Worm (Caenorhabditis elegans) whole organism, late embryonic: ENCODE results near the gene hmg-1.1.

Source experiments
- C08G9.2 ChIP-seq: sonication (generic microtip); optimal IDR thresholded peaks from 2 replicates; lab custom pipeline; 2016; ENCODE audit warnings: mild to moderate bottlenecking, missing genetic modification characterization, moderate library complexity, missing compliant biosample characterization
- K02D7.2 ChIP-seq: sonication (generic microtip); optimal IDR thresholded peaks from 2 replicates; lab custom pipeline; 2017; ENCODE audit warnings: mild to moderate bottlenecking, missing genetic modification characterization, missing compliant biosample characterization
- K09A11.1 ChIP-seq: sonication (generic microtip); optimal IDR thresholded peaks from 2 replicates; lab custom pipeline; 2017; ENCODE audit warnings: antibody characterized with exemption, mild to moderate bottlenecking, missing genetic modification characterization, missing compliant biosample characterization; ENCODE audit not compliant: insufficient read depth
- T23F11.4 ChIP-seq: fragments of 200-800 bp; sonication (Bioruptor generic); optimal IDR thresholded peaks from 2 replicates; lab custom pipeline; 2018; ENCODE audit warnings: mild to moderate bottlenecking, missing genetic modification characterization, missing compliant biosample characterization
- ceh-14 ChIP-seq: sonication (generic microtip); optimal IDR thresholded peaks from 2 replicates; lab custom pipeline; 2016; ENCODE audit warnings: missing genotype, missing genetic modification characterization, missing compliant biosample characterization
- ceh-18 ChIP-seq: sonication (generic microtip); optimal IDR thresholded peaks from 2 replicates; lab custom pipeline; 2016; ENCODE audit warnings: missing genetic modification characterization, missing compliant biosample characterization
- ceh-19 ChIP-seq: fragments of 200-800 bp; sonication (Bioruptor generic); optimal IDR thresholded peaks from 2 replicates; lab custom pipeline; 2018; ENCODE audit warnings: mild to moderate bottlenecking, missing genetic modification characterization, missing compliant biosample characterization
- ceh-22 ChIP-seq: sonication (generic microtip); optimal IDR thresholded peaks from 2 replicates; lab custom pipeline; 2017; ENCODE audit warnings: missing biosample characterization, missing genetic modification characterization
- ceh-24 ChIP-seq: sonication (generic microtip); optimal IDR thresholded peaks from 2 replicates; lab custom pipeline; 2016; ENCODE audit warnings: mild to moderate bottlenecking, missing genetic modification characterization, missing compliant biosample characterization
- ceh-30 ChIP-seq: fragments of 150-350 bp; optimal IDR thresholded peaks from 2 replicates; lab custom pipeline; 2014; ENCODE audit warnings: missing biosample characterization, missing genetic modification characterization
- ceh-31 ChIP-seq: sonication (generic microtip); optimal IDR thresholded peaks from 2 replicates; lab custom pipeline; 2016; ENCODE audit warnings: missing genetic modification characterization, missing compliant biosample characterization
- ceh-34 ChIP-seq: sonication (generic microtip); optimal IDR thresholded peaks from 2 replicates; lab custom pipeline; 2016; ENCODE audit warnings: mild to moderate bottlenecking, missing genetic modification characterization, missing compliant biosample characterization
- ceh-45 ChIP-seq: fragments of 200-800 bp; sonication (Bioruptor generic); IDR thresholded peaks from 2 replicates; pipeline ENCODE4 v1.3.6; 2022; ENCODE audit warnings: missing genetic modification reagents, missing genetic modification characterization, missing compliant biosample characterization
- ceh-48 ChIP-seq: sonication (generic microtip); optimal IDR thresholded peaks from 2 replicates; lab custom pipeline; 2016; ENCODE audit warnings: missing genetic modification characterization, inconsistent platforms, missing compliant biosample characterization
- ceh-9 ChIP-seq: sonication (generic microtip); optimal IDR thresholded peaks from 2 replicates; lab custom pipeline; 2016; ENCODE audit warnings: mild to moderate bottlenecking, missing genetic modification characterization, inconsistent platforms, missing compliant biosample characterization
- che-1 ChIP-seq: sonication (generic microtip); optimal IDR thresholded peaks from 2 replicates; lab custom pipeline; 2016; ENCODE audit warnings: mild to moderate bottlenecking, missing genetic modification characterization, missing compliant biosample characterization
- dve-1 ChIP-seq: sonication (generic microtip); optimal IDR thresholded peaks from 2 replicates; lab custom pipeline; 2017; ENCODE audit warnings: antibody characterized with exemption, mild to moderate bottlenecking, missing genetic modification characterization, missing compliant biosample characterization
- ets-4 ChIP-seq: sonication (generic microtip); optimal IDR thresholded peaks from 2 replicates; lab custom pipeline; 2016; ENCODE audit warnings: missing genetic modification characterization, missing compliant biosample characterization
- fkh-10 ChIP-seq: fragments of 150-350 bp; optimal IDR thresholded peaks from 2 replicates; lab custom pipeline; 2014; ENCODE audit warnings: missing biosample characterization, missing genetic modification reagents, missing genetic modification characterization
- fkh-6 ChIP-seq: sonication (generic microtip); optimal IDR thresholded peaks from 2 replicates; lab custom pipeline; 2016; ENCODE audit warnings: missing genetic modification characterization, missing compliant biosample characterization
- hlh-13 ChIP-seq: fragments of 200-800 bp; sonication (Bioruptor generic); optimal IDR thresholded peaks from 2 replicates; lab custom pipeline; 2018; ENCODE audit warnings: mild to moderate bottlenecking, missing genetic modification characterization, missing compliant biosample characterization
- hlh-15 ChIP-seq: sonication (generic microtip); optimal IDR thresholded peaks from 2 replicates; lab custom pipeline; 2016; ENCODE audit warnings: missing genetic modification characterization, missing compliant biosample characterization
- hlh-30 ChIP-seq: sonication (generic microtip); optimal IDR thresholded peaks from 2 replicates; lab custom pipeline; 2017; ENCODE audit warnings: antibody characterized with exemption, missing genetic modification characterization, missing compliant biosample characterization; ENCODE audit not compliant: insufficient read depth
- madf-2 ChIP-seq: sonication (generic microtip); optimal IDR thresholded peaks from 2 replicates; lab custom pipeline; 2017; ENCODE audit warnings: missing genetic modification characterization, missing compliant biosample characterization
- mec-3 ChIP-seq: sonication (generic microtip); optimal IDR thresholded peaks from 2 replicates; lab custom pipeline; 2016; ENCODE audit warnings: borderline replicate concordance, missing genetic modification characterization, missing compliant biosample characterization
- nfya-1 ChIP-seq: sonication (generic microtip); optimal IDR thresholded peaks from 2 replicates; lab custom pipeline; 2017; ENCODE audit warnings: missing genetic modification characterization, mild to moderate bottlenecking, missing compliant biosample characterization, antibody characterized with exemption, moderate library complexity
- nhr-232 ChIP-seq: sonication (generic microtip); optimal IDR thresholded peaks from 2 replicates; lab custom pipeline; 2016; ENCODE audit warnings: missing genetic modification characterization, missing compliant biosample characterization
- npax-4 ChIP-seq: sonication (generic microtip); optimal IDR thresholded peaks from 2 replicates; lab custom pipeline; 2016; ENCODE audit warnings: missing genetic modification characterization, missing compliant biosample characterization
- pros-1 ChIP-seq: fragments of 150-350 bp; optimal IDR thresholded peaks from 2 replicates; lab custom pipeline; 2014; ENCODE audit warnings: missing biosample characterization, missing genetic modification reagents, missing genetic modification characterization
- ref-2 ChIP-seq: sonication (generic microtip); optimal IDR thresholded peaks from 2 replicates; lab custom pipeline; 2016; ENCODE audit warnings: missing genetic modification characterization, missing compliant biosample characterization
- rnt-1 ChIP-seq: sonication (generic microtip); optimal IDR thresholded peaks from 2 replicates; lab custom pipeline; 2016; ENCODE audit warnings: missing genetic modification characterization, missing compliant biosample characterization
- sdc-2 ChIP-seq: sonication (generic microtip); optimal IDR thresholded peaks from 2 replicates; lab custom pipeline; 2016; ENCODE audit warnings: missing genotype, missing genetic modification characterization, missing compliant biosample characterization
- sox-2 ChIP-seq: fragments of 200-800 bp; sonication (Bioruptor generic); IDR thresholded peaks from 2 replicates; pipeline ENCODE4 v1.3.6; 2022; ENCODE audit warnings: missing genetic modification reagents, missing genetic modification characterization, missing compliant biosample characterization
- syd-9 ChIP-seq: sonication (generic microtip); optimal IDR thresholded peaks from 2 replicates; lab custom pipeline; 2016; ENCODE audit warnings: mild to moderate bottlenecking, missing genetic modification characterization, moderate library complexity, missing compliant biosample characterization
- tbx-2 ChIP-seq: sonication (generic microtip); optimal IDR thresholded peaks from 2 replicates; lab custom pipeline; 2016; ENCODE audit warnings: missing genetic modification characterization, missing compliant biosample characterization
- unc-3 ChIP-seq, 2 experiments: fragments of 200-800 bp in 1 of 2; sonication (Bioruptor generic) in 1 of 2; sonication (generic microtip) in 1 of 2; conservative IDR thresholded peaks in 1 of 2; optimal IDR thresholded peaks in 1 of 2; 2 replicates each; pipeline versions ENCODE4 v1.3.6 to Lab custom; 2016 to 2022; ENCODE audit warnings: missing compliant biosample characterization in 2 of 2, missing genetic modification characterization in 2 of 2, missing genetic modification reagents in 1 of 2
- unc-42 ChIP-seq: sonication (generic microtip); optimal IDR thresholded peaks from 2 replicates; lab custom pipeline; 2016; ENCODE audit warnings: missing genotype, missing genetic modification characterization, missing compliant biosample characterization
- unc-55 ChIP-seq: sonication (generic microtip); optimal IDR thresholded peaks from 2 replicates; lab custom pipeline; 2017; ENCODE audit warnings: missing biosample characterization, missing genetic modification reagents, missing genetic modification characterization
- zip-5 ChIP-seq: sonication (generic microtip); optimal IDR thresholded peaks from 2 replicates; lab custom pipeline; 2016; ENCODE audit warnings: missing genetic modification characterization, missing compliant biosample characterization
- ztf-16 ChIP-seq: sonication (generic microtip); optimal IDR thresholded peaks from 2 replicates; lab custom pipeline; 2017; ENCODE audit warnings: missing genetic modification characterization, missing compliant biosample characterization

hmg-1.1 gene

DNA sequence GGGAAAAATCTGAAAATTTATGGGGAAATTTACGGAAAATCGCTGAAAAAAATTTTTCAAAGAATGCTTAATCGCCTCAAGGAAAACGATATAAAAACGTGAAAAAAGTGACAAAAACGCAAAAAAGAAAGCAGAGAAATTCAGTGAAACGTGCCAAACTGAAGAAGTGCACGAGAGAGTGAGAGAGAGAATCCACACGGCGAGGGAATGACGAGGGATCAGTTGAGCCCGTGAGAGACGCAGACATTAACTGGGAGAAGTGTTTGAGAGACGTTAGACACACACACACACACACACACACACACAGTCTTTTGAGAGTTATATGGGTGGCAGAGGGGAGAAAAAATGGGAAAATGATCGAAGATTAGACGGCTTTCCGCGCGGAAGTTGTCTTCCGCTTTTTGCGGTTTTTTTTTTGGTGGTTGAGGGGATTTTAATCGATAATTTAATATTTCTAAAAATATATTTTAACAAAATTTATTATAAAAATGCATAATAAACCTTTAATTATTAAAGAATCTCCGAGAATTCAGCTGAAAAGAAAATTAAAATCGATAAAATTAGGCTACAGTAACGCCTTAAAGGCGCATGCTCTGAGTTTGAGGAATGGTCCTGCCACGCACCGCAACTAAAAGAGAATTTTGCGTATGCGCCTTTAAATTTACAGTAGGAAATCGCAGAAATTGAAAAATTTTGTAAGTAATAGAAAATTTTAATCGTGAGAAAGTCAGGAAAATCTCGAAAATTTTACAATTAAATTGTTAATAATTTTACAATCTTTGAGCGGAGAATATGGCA, 5.8 kb upstream of the hmg-1.1 start (continued):
- TF ChIP-seq ceh-34 (tag; lab: Kevin White, UChicago) (no peak), ceh-19 (GFP tag; lab: Kevin White, UChicago) (no peak), unc-55 (GFP tag; lab: Kevin White, UChicago) (peak; percentile 66), ref-2 (tag; lab: Kevin White, UChicago) (no peak), ceh-24 (tag; lab: Kevin White, UChicago) (no peak), nfya-1 (tag; lab: Kevin White, UChicago) (peak; percentile 62), T23F11.4 (GFP tag; lab: Kevin White, UChicago) (no peak), hlh-13 (GFP tag; lab: Kevin White, UChicago) (no peak), unc-42 (tag; lab: Kevin White, UChicago) (peak; percentile 4), sox-2 (no peak), syd-9 (tag; lab: Kevin White, UChicago) (no peak), hlh-15 (tag; lab: Kevin White, UChicago) (no peak), che-1 (tag; lab: Kevin White, UChicago) (no peak), ceh-18 (peak; percentile 22), rnt-1 (no peak), ceh-48 (tag; lab: Kevin White, UChicago) (no peak), pros-1 (tag; lab: Kevin White, UChicago) (no peak), nhr-232 (tag; lab: Kevin White, UChicago) (no peak), ceh-31 (peak; percentile 41), sdc-2 (tag; lab: Kevin White, UChicago) (no peak), ceh-22 (tag; lab: Kevin White, UChicago) (no peak), npax-4 (tag; lab: Kevin White, UChicago) (no peak), ceh-9 (no peak), ceh-14 (no peak), zip-5 (tag; lab: Kevin White, UChicago) (no peak), fkh-6 (tag; lab: Kevin White, UChicago) (no peak), mec-3 (tag; lab: Kevin White, UChicago) (no peak), unc-3 (GFP tag; conservative IDR thresholded peaks at IDR 0.05; lab: Robert Waterston, UW) (no peak), unc-3 (tag; optimal IDR thresholded peaks at IDR 0.05; lab: Kevin White, UChicago) (no peak), ets-4 (peak; percentile 37), ztf-16 (no peak), madf-2 (tag; lab: Kevin White, UChicago) (peak; percentile 58), ceh-30 (no peak), K02D7.2 (tag; lab: Kevin White, UChicago) (no peak), ceh-45 (GFP tag; lab: Robert Waterston, UW) (no peak), K09A11.1 (no peak), dve-1 (tag; lab: Kevin White, UChicago) (peak; percentile 33), fkh-10 (GFP tag; lab: Kevin White, UChicago) (no peak), tbx-2 (tag; lab: Kevin White, UChicago) (peak; percentile 28), C08G9.2 (tag; lab: Kevin White, UChicago) (no peak), hlh-30 (peak; percentile 42)

- no peak for TF ChIP-seq ztf-16
Observed at ce11 chrII:14247227-14247626, 3.3 kb upstream of the hmg-1.1 start.
